Fruit fly (Drosophila melanogaster): Measurements from ENCODE around the gene CG14453.
A peak's percentile ranks its signal among the peaks of the same experiment; 100 is the strongest.

Gene CG14453

DNA sequence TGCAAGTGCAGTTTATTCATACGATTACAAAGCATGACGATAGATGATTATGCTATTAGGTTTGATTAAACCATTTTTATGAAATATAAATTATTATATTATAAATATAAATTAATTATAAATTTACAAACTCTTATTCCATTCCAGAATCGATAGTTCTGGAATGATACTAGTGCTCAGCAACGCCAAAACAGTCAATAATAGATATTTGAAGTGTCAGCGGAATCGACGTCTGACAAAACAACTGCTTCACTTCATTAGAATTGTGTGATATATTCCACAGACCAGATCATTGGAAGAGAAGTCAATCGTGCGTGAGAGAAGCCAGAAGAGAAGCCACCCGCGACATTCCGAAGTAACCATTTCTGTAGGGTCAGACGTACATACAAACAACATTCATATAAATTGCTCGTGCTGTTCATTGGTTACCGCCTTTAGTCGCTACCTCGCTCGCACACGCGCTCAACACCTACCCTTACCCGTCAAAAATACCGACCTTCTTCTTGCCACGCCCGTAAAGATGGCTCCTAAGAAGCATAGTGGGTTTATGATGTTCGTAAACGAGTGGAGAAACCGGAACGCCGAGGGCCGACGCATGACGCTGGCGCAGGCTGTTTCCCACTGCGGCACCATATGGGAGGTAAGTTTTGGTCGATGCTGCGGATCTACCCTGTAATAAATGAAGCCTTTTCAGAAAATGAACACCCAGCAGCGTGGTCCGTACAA lies 30.3 kb downstream of the CG14453 start (continued):
- TF ChIP-seq tll (GFP tag; optimal IDR thresholded peaks at IDR 0.05) (peak in 1 of 2 experiments; percentile 59), Deaf1 (tag; optimal IDR thresholded peaks at IDR 0.05) (peak; percentile 76), lola (GFP tag; optimal IDR thresholded peaks at IDR 0.05) (no peak), chinmo (GFP tag; IDR thresholded peaks at IDR 0.05; ENCODE audit: partially characterized antibody) (0 out of 4 replicates have a peak, but pooled peaks have one; percentile 39), Camta (GFP tag; optimal IDR thresholded peaks at IDR 0.05) (no peak), ftz-f1 (GFP tag; optimal IDR thresholded peaks at IDR 0.05) (no peak), CG2712 (tag; optimal IDR thresholded peaks at IDR 0.05) (peak; percentile 1), CG11695 (GFP tag; IDR thresholded peaks at IDR 0.05) (no peak), nmo (GFP tag; optimal IDR thresholded peaks at IDR 0.05) (no peak), CG1233 (GFP tag; optimal IDR thresholded peaks at IDR 0.05) (no peak), Bdp1 (GFP tag; optimal IDR thresholded peaks at IDR 0.05) (no peak), CG6689 (GFP tag; IDR thresholded peaks at IDR 0.05) (no peak), ssp (GFP tag; IDR thresholded peaks at IDR 0.05) (peak; percentile 38), kay (GFP tag; optimal IDR thresholded peaks at IDR 0.05) (no peak), CG31365 (tag; optimal IDR thresholded peaks at IDR 0.05) (no peak), kni (GFP tag; optimal IDR thresholded peaks at IDR 0.05) (no peak), danr (GFP tag; IDR thresholded peaks at IDR 0.05) (no peak), ewg (GFP tag; optimal IDR thresholded peaks at IDR 0.05) (peak; percentile 13), jigr1 (GFP tag; IDR thresholded peaks at IDR 0.05) (no peak), sr (GFP tag; IDR thresholded peaks at IDR 0.05) (no peak), Mrtf (GFP tag; IDR thresholded peaks at IDR 0.05) (no peak), CG10654 (GFP tag; optimal IDR thresholded peaks at IDR 0.05) (no peak), CG7271 (tag; optimal IDR thresholded peaks at IDR 0.05) (no peak), tup (GFP tag; optimal IDR thresholded peaks at IDR 0.05) (no peak), crol (GFP tag; IDR thresholded peaks at IDR 0.05) (no peak), CG13296 (GFP tag; optimal IDR thresholded peaks at IDR 0.05) (no peak), Atf6 (GFP tag; IDR thresholded peaks at IDR 0.05) (no peak), CG3407 (GFP tag; optimal IDR thresholded peaks at IDR 0.05) (no peak), CG6654 (GFP tag; optimal IDR thresholded peaks at IDR 0.05) (no peak), Aef1 (GFP tag; IDR thresholded peaks at IDR 0.05) (no peak), CG33213 (GFP tag; optimal IDR thresholded peaks at IDR 0.05) (no peak), Sry-β (GFP tag; optimal IDR thresholded peaks at IDR 0.05) (no peak), Dfd (GFP tag; optimal IDR thresholded peaks at IDR 0.05) (no peak), Gug (GFP tag; IDR thresholded peaks at IDR 0.05) (no peak), Xbp1 (GFP tag; optimal IDR thresholded peaks at IDR 0.05) (no peak), Trl (optimal IDR thresholded peaks at IDR 0.05) (peak; percentile 19 to 28), Trl (GFP tag; optimal IDR thresholded peaks at IDR 0.05) (no peak), CG43689 (GFP tag; IDR thresholded peaks at IDR 0.05) (no peak), CG1832 (GFP tag; optimal IDR thresholded peaks at IDR 0.05) (peak; percentile 30), lmd (GFP tag; IDR thresholded peaks at IDR 0.05) (no peak), CG12104 (GFP tag; optimal IDR thresholded peaks at IDR 0.05) (no peak), Nf-YB (GFP tag; optimal IDR thresholded peaks at IDR 0.05) (peak; percentile 97), fu2 (GFP tag; optimal IDR thresholded peaks at IDR 0.05) (no peak), CG2199 (GFP tag; IDR thresholded peaks at IDR 0.05) (peak; percentile 75; the same call in 1 of the 3 replicates), stwl (tag; optimal IDR thresholded peaks at IDR 0.05) (peak; percentile 59), Sox102F (GFP tag; optimal IDR thresholded peaks at IDR 0.05) (no peak), Bteb2 (GFP tag; optimal IDR thresholded peaks at IDR 0.05) (no peak), Poxn (GFP tag; IDR thresholded peaks at IDR 0.05) (no peak), zfh2 (GFP tag; optimal IDR thresholded peaks at IDR 0.05) (no peak), MTF-1 (GFP tag; optimal IDR thresholded peaks at IDR 0.05; ENCODE audit: borderline replicate concordance) (no peak), ara (GFP tag; IDR thresholded peaks at IDR 0.05) (no peak)

All from whole organism, embryonic.